Fruit fly (Drosophila melanogaster): ENCODE data around the gene Rubicon.

Rubicon gene

dm6 chrX:8690003-8690402, 13.1 kb downstream of the Rubicon start, which contains the start of the genes Ppt1 and Ogg1 (continued):
- TF ChIP-seq CG2116 (GFP tag; optimal IDR thresholded peaks at IDR 0.05) (peak; percentile 94), sna (GFP tag; IDR thresholded peaks at IDR 0.05; ENCODE audit: partially characterized antibody) (peak; percentile 66; the same call in 1 of the 2 replicates), CG13123 (GFP tag; optimal IDR thresholded peaks at IDR 0.05) (peak; percentile 43), bsh (GFP tag; optimal IDR thresholded peaks at IDR 0.05) (peak in 1 of 2 experiments; percentile 44), CG8290 (GFP tag; optimal IDR thresholded peaks at IDR 0.05) (peak; percentile 87), CG8290 (tag; optimal IDR thresholded peaks at IDR 0.05) (peak; percentile 76 to 80), Oli (tag; optimal IDR thresholded peaks at IDR 0.05) (peak; percentile 14), pho (GFP tag; optimal IDR thresholded peaks at IDR 0.05) (peak; percentile 46), pum (GFP tag; optimal IDR thresholded peaks at IDR 0.05) (peak; percentile 60), CG12299 (tag; optimal IDR thresholded peaks at IDR 0.05) (peak; percentile 42), cg (GFP tag; optimal IDR thresholded peaks at IDR 0.05) (no peak), CG7963 (GFP tag; IDR thresholded peaks at IDR 0.05; ENCODE audit: partially characterized antibody) (no peak), Doc3 (GFP tag; IDR thresholded peaks at IDR 0.05; ENCODE audit: partially characterized antibody) (0 out of 3 replicates have a peak, but pooled peaks have one; percentile 29), klu (GFP tag; IDR thresholded peaks at IDR 0.05) (0 out of 2 replicates have a peak, but pooled peaks have one; percentile 9), Six4 (GFP tag; optimal IDR thresholded peaks at IDR 0.05) (peak; percentile 52), chif (GFP tag; optimal IDR thresholded peaks at IDR 0.05) (peak in 1 of 2 experiments; percentile 47), Ravus (GFP tag; IDR thresholded peaks at IDR 0.05) (no peak), CG9727 (GFP tag; optimal IDR thresholded peaks at IDR 0.05) (peak; percentile 34), pzg (GFP tag; optimal IDR thresholded peaks at IDR 0.05) (peak; percentile 64), Xrp1 (GFP tag; IDR thresholded peaks at IDR 0.05) (peak; percentile 33; the same call in 1 of the 2 replicates), Hr3 (GFP tag; optimal IDR thresholded peaks at IDR 0.05) (peak; percentile 36), CG16863 (GFP tag; optimal IDR thresholded peaks at IDR 0.05) (peak; percentile 52), CG4282 (GFP tag; optimal IDR thresholded peaks at IDR 0.05) (peak; percentile 35), CG12071 (GFP tag; optimal IDR thresholded peaks at IDR 0.05) (peak; percentile 21), abd-A (tag; optimal IDR thresholded peaks at IDR 0.05) (no peak), Nf-YA (GFP tag; IDR thresholded peaks at IDR 0.05) (no peak), CG8281 (tag; optimal IDR thresholded peaks at IDR 0.05) (no peak), CG5953 (GFP tag; IDR thresholded peaks at IDR 0.05) (no peak), CG5245 (GFP tag; optimal IDR thresholded peaks at IDR 0.05) (no peak), Blimp-1 (GFP tag; optimal IDR thresholded peaks at IDR 0.05) (peak; percentile 28), CG10431 (GFP tag; optimal IDR thresholded peaks at IDR 0.05) (no peak), CG6654 (GFP tag; optimal IDR thresholded peaks at IDR 0.05) (no peak), CG2678 (tag; optimal IDR thresholded peaks at IDR 0.05) (peak; percentile 58), sc (optimal IDR thresholded peaks at IDR 0.05) (no peak), sc (GFP tag; optimal IDR thresholded peaks at IDR 0.05) (no peak), hbn (GFP tag; IDR thresholded peaks at IDR 0.05; ENCODE audit: partially characterized antibody) (peak; percentile 45; the same call in 1 of the 2 replicates), lab (GFP tag; optimal IDR thresholded peaks at IDR 0.05) (peak; percentile 58), Gug (GFP tag; IDR thresholded peaks at IDR 0.05) (peak; percentile 43; the same call in 2 of the 4 replicates), CG17328 (GFP tag; IDR thresholded peaks at IDR 0.05) (peak; percentile 77), sd (tag; optimal IDR thresholded peaks at IDR 0.05) (no peak), fd102C (GFP tag; optimal IDR thresholded peaks at IDR 0.05) (no peak), Fer3 (tag; optimal IDR thresholded peaks at IDR 0.05) (peak; percentile 13), CG12769 (tag; optimal IDR thresholded peaks at IDR 0.05) (peak; percentile 45), bbx (GFP tag; IDR thresholded peaks at IDR 0.05; ENCODE audit: partially characterized antibody) (peak; percentile 25; the same call in 1 of the 2 replicates), ems (GFP tag; optimal IDR thresholded peaks at IDR 0.05) (peak; percentile 32), B-H2 (GFP tag; optimal IDR thresholded peaks at IDR 0.05) (peak; percentile 68), knrl (GFP tag; IDR thresholded peaks at IDR 0.05; ENCODE audit: partially characterized antibody) (peak; percentile 44; the same call in 2 of the 3 replicates), sens (GFP tag) (peak; percentile 92), sisA (GFP tag; IDR thresholded peaks at IDR 0.05) (no peak; the same call in 1 of the 2 replicates), disco-r (GFP tag; optimal IDR thresholded peaks at IDR 0.05) (no peak)
